Worm (Caenorhabditis elegans): ENCODE measurements around the gene sri-53.
"Not testable (repeated sequence)": the region's sequence is repeated elsewhere in the genome, so short reads cannot be mapped to it uniquely, and the experiment has no call there.

ce11 chrII:3184858-3185257 is 17.6 kb downstream of the sri-53 start, which contains the start of gene sri-78:
- not testable (repeated sequence) for TF ChIP-seq zag-1 (tag; optimal IDR thresholded peaks at IDR 0.05); ama-1 (optimal IDR thresholded peaks at IDR 0.05); snpc-4 (tag; optimal IDR thresholded peaks at IDR 0.05); nhr-12 (tag; optimal IDR thresholded peaks at IDR 0.05); nhr-77 (tag; optimal IDR thresholded peaks at IDR 0.05); nhr-6 (tag; optimal IDR thresholded peaks at IDR 0.05); ztf-4 (tag; optimal IDR thresholded peaks at IDR 0.05); F13H6.1 (tag; optimal IDR thresholded peaks at IDR 0.05); nhr-10 (tag; optimal IDR thresholded peaks at IDR 0.05); unc-55 (GFP tag; optimal IDR thresholded peaks at IDR 0.05); lsy-2 (tag; optimal IDR thresholded peaks at IDR 0.05)

Measured in whole organism, L2 larva.